Fruit fly (Drosophila melanogaster) whole organism, embryonic: ENCODE measurements around the gene unk.

ENCODE experiments used
- Abd-B ChIP-seq: fragments of 200-800 bp; sonication (Bioruptor generic); optimal IDR thresholded peaks from 2 replicates; lab custom pipeline; 2018; ENCODE audit warnings: missing biosample characterization, mild to moderate bottlenecking, missing genetic modification characterization, moderate library complexity
- Bgb ChIP-seq: fragments of 200-800 bp; sonication (Bioruptor generic); IDR thresholded peaks from 2 replicates; pipeline ENCODE4 v1.3.6; 2022; ENCODE audit warnings: missing biosample characterization, missing genetic modification characterization; ENCODE audit not compliant: partially characterized antibody
- CG10654 ChIP-seq: fragments of 200-800 bp; sonication (Bioruptor generic); optimal IDR thresholded peaks from 2 replicates; lab custom pipeline; 2016; ENCODE audit warnings: missing biosample characterization, missing genetic modification characterization
- CG10979 ChIP-seq: fragments of 200-800 bp; sonication (Bioruptor generic); optimal IDR thresholded peaks from 2 replicates; lab custom pipeline; 2018; ENCODE audit warnings: missing biosample characterization, mild to moderate bottlenecking, missing genetic modification characterization, moderate library complexity
- CG12155 ChIP-seq: fragments of 200-800 bp; sonication (Bioruptor generic); optimal IDR thresholded peaks from 3 replicates; lab custom pipeline; 2016; ENCODE audit warnings: missing biosample characterization, missing genetic modification characterization
- CG13296 ChIP-seq: fragments of 200-800 bp; sonication (Bioruptor generic); optimal IDR thresholded peaks from 3 replicates; lab custom pipeline; 2018; ENCODE audit warnings: missing biosample characterization, mild to moderate bottlenecking, missing genetic modification characterization
- CG13424 ChIP-seq: fragments of 200-800 bp; sonication (Bioruptor generic); optimal IDR thresholded peaks from 2 replicates; lab custom pipeline; 2019; ENCODE audit warnings: missing biosample characterization, mild to moderate bottlenecking, missing genetic modification characterization, moderate library complexity
- CG14050 ChIP-seq: fragments of 200-800 bp; sonication (Bioruptor generic); IDR thresholded peaks from 3 replicates; pipeline ENCODE4 v1.3.6; 2022; ENCODE audit warnings: missing biosample characterization, missing genetic modification characterization
- CG16779 ChIP-seq: fragments of 200-800 bp; sonication (Bioruptor generic); IDR thresholded peaks from 2 replicates; pipeline ENCODE4 v1.3.6; 2022; ENCODE audit warnings: missing biosample characterization, missing genetic modification characterization
- CG17385 ChIP-seq: fragments of 200-800 bp; sonication (Bioruptor generic); optimal IDR thresholded peaks from 3 replicates; lab custom pipeline; 2018; ENCODE audit warnings: missing biosample characterization, mild to moderate bottlenecking, missing genetic modification characterization
- CG17912 ChIP-seq: fragments of 200-800 bp; sonication (Bioruptor generic); optimal IDR thresholded peaks from 2 replicates; lab custom pipeline; 2018; ENCODE audit warnings: missing biosample characterization, mild to moderate bottlenecking, missing genetic modification characterization
- CG18599 ChIP-seq: fragments of 200-800 bp; sonication (Bioruptor generic); optimal IDR thresholded peaks from 3 replicates; lab custom pipeline; 2017; ENCODE audit warnings: missing biosample characterization, missing genetic modification characterization, mild to moderate bottlenecking, moderate library complexity, missing genetic modification reagents
- CG33213 ChIP-seq: fragments of 200-800 bp; sonication (Bioruptor generic); optimal IDR thresholded peaks from 3 replicates; lab custom pipeline; 2016; ENCODE audit warnings: missing biosample characterization, missing genetic modification characterization
- CG3847 ChIP-seq: fragments of 200-800 bp; sonication (Bioruptor generic); IDR thresholded peaks from 2 replicates; pipeline ENCODE4 v1.3.6; 2022; ENCODE audit warnings: missing biosample characterization, missing genetic modification characterization
- CG4404 ChIP-seq: fragments of 200-800 bp; sonication (Bioruptor generic); IDR thresholded peaks from 2 replicates; pipeline ENCODE4 v1.3.6; 2022; ENCODE audit warnings: missing biosample characterization, missing genetic modification characterization
- CG4707 ChIP-seq: fragments of 200-800 bp; sonication (Bioruptor generic); optimal IDR thresholded peaks from 2 replicates; lab custom pipeline; 2018; ENCODE audit warnings: missing biosample characterization, mild to moderate bottlenecking, missing genetic modification characterization, moderate library complexity
- CG6689 ChIP-seq: fragments of 200-800 bp; sonication (Bioruptor generic); IDR thresholded peaks from 2 replicates; pipeline ENCODE4 v1.3.6; 2022; ENCODE audit warnings: missing biosample characterization, missing genetic modification characterization
- CG7745 ChIP-seq: fragments of 200-800 bp; sonication (Bioruptor generic); optimal IDR thresholded peaks from 2 replicates; lab custom pipeline; 2018; ENCODE audit warnings: missing biosample characterization, mild to moderate bottlenecking, missing genetic modification characterization, moderate library complexity
- CG7987 ChIP-seq: fragments of 200-800 bp; sonication (Bioruptor generic); optimal IDR thresholded peaks from 2 replicates; lab custom pipeline; 2018; ENCODE audit warnings: missing biosample characterization, mild to moderate bottlenecking, missing genetic modification characterization, moderate library complexity
- CG8281 ChIP-seq: fragments of 200-800 bp; sonication (Bioruptor generic); optimal IDR thresholded peaks from 2 replicates; lab custom pipeline; 2018; ENCODE audit warnings: missing biosample characterization, mild to moderate bottlenecking, missing genetic modification characterization, moderate library complexity
- CG8924 ChIP-seq: fragments of 200-800 bp; optimal IDR thresholded peaks from 3 replicates; lab custom pipeline; 2019; ENCODE audit warnings: missing biosample characterization, mild to moderate bottlenecking, missing genetic modification characterization, moderate library complexity
- CG9797 ChIP-seq: fragments of 200-800 bp; sonication (Bioruptor generic); optimal IDR thresholded peaks from 3 replicates; lab custom pipeline; 2018; ENCODE audit warnings: missing biosample characterization, mild to moderate bottlenecking, missing genetic modification characterization
- CG9932 ChIP-seq: fragments of 200-800 bp; sonication (Bioruptor generic); IDR thresholded peaks from 2 replicates; pipeline ENCODE4 v1.3.6; 2022; ENCODE audit warnings: missing biosample characterization, missing genetic modification characterization
- Dip3 ChIP-seq: fragments of 200-800 bp; sonication (Bioruptor generic); optimal IDR thresholded peaks from 3 replicates; lab custom pipeline; 2016; ENCODE audit warnings: missing biosample characterization, missing genetic modification characterization
- Dref ChIP-seq: fragments of 200-800 bp; sonication (Bioruptor generic); IDR thresholded peaks from 2 replicates; pipeline ENCODE4 v1.3.6; 2022; ENCODE audit warnings: missing biosample characterization, missing genetic modification characterization
- Ets65A ChIP-seq: fragments of 200-800 bp; sonication (Bioruptor generic); peaks from one replicate; lab custom pipeline; 2016; ENCODE audit warnings: missing biosample characterization, missing genetic modification characterization
- Fer1 ChIP-seq: fragments of 200-800 bp; sonication (Bioruptor generic); optimal IDR thresholded peaks from 2 replicates; lab custom pipeline; 2017; ENCODE audit warnings: missing biosample characterization, mild to moderate bottlenecking, missing genetic modification characterization
- Fer2 ChIP-seq: fragments of 200-800 bp; sonication (Bioruptor generic); optimal IDR thresholded peaks from 2 replicates; lab custom pipeline; 2018; ENCODE audit warnings: missing biosample characterization, mild to moderate bottlenecking, missing genetic modification characterization, moderate library complexity
- HLH4C ChIP-seq: fragments of 200-800 bp; sonication (Bioruptor generic); IDR thresholded peaks from 3 replicates; pipeline ENCODE4 v1.3.6; 2022; ENCODE audit warnings: missing biosample characterization, missing genetic modification characterization; ENCODE audit not compliant: partially characterized antibody
- Hey ChIP-seq: fragments of 200-800 bp; sonication (Bioruptor generic); optimal IDR thresholded peaks from 3 replicates; lab custom pipeline; 2018; ENCODE audit warnings: missing biosample characterization, mild to moderate bottlenecking, missing genetic modification characterization
- Hmr ChIP-seq: fragments of 200-800 bp; sonication (Bioruptor generic); optimal IDR thresholded peaks from 3 replicates; lab custom pipeline; 2017; ENCODE audit warnings: mild to moderate bottlenecking, missing biosample characterization, missing genetic modification reagents, missing genetic modification characterization
- Hsf ChIP-seq: fragments of 200-800 bp; sonication (Bioruptor generic); optimal IDR thresholded peaks from 3 replicates; lab custom pipeline; 2016; ENCODE audit warnings: missing biosample characterization, missing genetic modification characterization
- NfI ChIP-seq: fragments of 200-800 bp; sonication (Bioruptor generic); optimal IDR thresholded peaks from 3 replicates; lab custom pipeline; 2018; ENCODE audit warnings: missing biosample characterization, mild to moderate bottlenecking, missing genetic modification characterization, moderate library complexity
- Pdp1 ChIP-seq, 2 experiments: fragments of 200-800 bp; sonication (Bioruptor generic); optimal IDR thresholded peaks; 3 replicates each; lab custom pipeline; 2016; ENCODE audit warnings: missing biosample characterization in 2 of 2, missing genetic modification characterization in 2 of 2, mild to moderate bottlenecking in 1 of 2, moderate library complexity in 1 of 2
- az2 ChIP-seq: fragments of 200-800 bp; sonication (Bioruptor generic); optimal IDR thresholded peaks from 3 replicates; lab custom pipeline; 2016; ENCODE audit warnings: missing biosample characterization, missing genetic modification characterization
- chinmo ChIP-seq: fragments of 200-800 bp; sonication (Bioruptor generic); IDR thresholded peaks from 4 replicates; pipeline ENCODE4 v1.3.6; 2022; ENCODE audit warnings: missing biosample characterization, missing genetic modification characterization; ENCODE audit not compliant: partially characterized antibody
- ci ChIP-seq: fragments of 200-800 bp; sonication (Bioruptor generic); IDR thresholded peaks from 3 replicates; pipeline ENCODE4 v1.3.6; 2022; ENCODE audit warnings: missing biosample characterization, missing genetic modification characterization
- corto ChIP-seq: fragments of 200-800 bp; sonication (Bioruptor generic); optimal IDR thresholded peaks from 2 replicates; lab custom pipeline; 2016; ENCODE audit warnings: missing biosample characterization, mild to moderate bottlenecking, missing genetic modification characterization, moderate library complexity
- eyg ChIP-seq: fragments of 200-800 bp; sonication (Bioruptor generic); optimal IDR thresholded peaks from 3 replicates; lab custom pipeline; 2016; ENCODE audit warnings: missing biosample characterization, missing genetic modification characterization
- her ChIP-seq: fragments of 200-800 bp; sonication (Bioruptor generic); optimal IDR thresholded peaks from 2 replicates; lab custom pipeline; 2016; ENCODE audit warnings: missing biosample characterization, missing genetic modification characterization
- pb ChIP-seq: fragments of 200-800 bp; sonication (Bioruptor generic); optimal IDR thresholded peaks from 3 replicates; lab custom pipeline; 2016; ENCODE audit warnings: missing biosample characterization, missing genetic modification characterization
- phol ChIP-seq: fragments of 200-800 bp; sonication (Bioruptor generic); optimal IDR thresholded peaks from 3 replicates; lab custom pipeline; 2018; ENCODE audit warnings: missing biosample characterization, mild to moderate bottlenecking, missing genetic modification characterization, moderate library complexity
- prd ChIP-seq, 3 experiments: fragments of >200 bp in 2 of 3; fragments of 200-800 bp in 1 of 3; sonication (Bioruptor generic) in 1 of 3; optimal IDR thresholded peaks in 2 of 3; IDR thresholded peaks in 1 of 3; 2 replicates in 2 of 3; 3 replicates in 1 of 3; pipeline versions ENCODE4 v1.3.6 to Lab custom; 2017 to 2022; ENCODE audit warnings: missing biosample characterization in 1 of 3, missing genetic modification characterization in 1 of 3
- pros ChIP-seq: fragments of 200-800 bp; sonication (Bioruptor generic); optimal IDR thresholded peaks from 3 replicates; lab custom pipeline; 2019; ENCODE audit warnings: missing biosample characterization, mild to moderate bottlenecking, missing genetic modification characterization, moderate library complexity
- ranshi ChIP-seq: fragments of 200-800 bp; sonication (Bioruptor generic); IDR thresholded peaks from 2 replicates; pipeline ENCODE4 v1.3.6; 2022; ENCODE audit warnings: missing biosample characterization, missing genetic modification characterization
- sd ChIP-seq: fragments of 200-800 bp; sonication (Bioruptor generic); optimal IDR thresholded peaks from 3 replicates; lab custom pipeline; 2018; ENCODE audit warnings: missing biosample characterization, mild to moderate bottlenecking, missing genetic modification characterization, moderate library complexity
- tll ChIP-seq, 2 experiments: fragments of 200-800 bp in 1 of 2; fragments of >200 bp in 1 of 2; sonication (Bioruptor generic) in 1 of 2; optimal IDR thresholded peaks; 2 replicates each; lab custom pipeline; 2017 to 2019; ENCODE audit warnings: missing biosample characterization in 2 of 2, missing genetic modification characterization in 2 of 2, mild to moderate bottlenecking in 1 of 2, moderate library complexity in 1 of 2
- tx ChIP-seq: fragments of 200-800 bp; sonication (Bioruptor generic); optimal IDR thresholded peaks from 2 replicates; lab custom pipeline; 2016; ENCODE audit warnings: missing biosample characterization, missing genetic modification characterization
- vnd ChIP-seq: fragments of 200-800 bp; sonication (Bioruptor generic); IDR thresholded peaks from 3 replicates; pipeline ENCODE4 v1.3.6; 2022; ENCODE audit warnings: missing biosample characterization, missing genetic modification characterization; ENCODE audit not compliant: partially characterized antibody

Gene unk

DNA sequence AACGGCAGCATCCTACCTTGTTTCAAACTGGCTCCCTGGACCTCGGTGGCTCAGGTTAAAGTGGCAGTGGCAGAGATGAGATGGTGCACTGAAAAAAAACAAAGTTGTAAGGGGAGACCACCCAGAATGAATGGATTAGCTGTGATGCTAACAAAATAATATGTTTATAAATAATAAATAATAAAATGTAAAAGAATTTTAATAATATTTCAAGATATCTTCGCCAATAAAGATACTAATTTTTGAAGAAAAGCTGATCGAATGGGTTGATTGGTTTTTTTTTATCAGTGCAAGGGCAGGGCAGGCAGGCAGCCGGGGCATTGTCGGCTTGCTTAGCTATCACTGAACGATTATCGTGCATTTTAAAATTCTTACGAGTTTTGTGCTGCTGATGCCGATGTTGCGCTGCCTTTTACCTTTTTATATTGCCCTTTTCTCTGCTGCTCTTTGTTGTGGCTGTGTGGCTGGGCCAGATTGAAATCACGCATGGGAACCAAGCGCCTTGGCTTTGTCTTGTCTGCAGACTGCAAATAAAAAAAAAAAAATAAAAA lies 8.6 kb downstream of the unk start (continued):
- TF ChIP-seq pros (GFP tag; lab: Kevin White, UChicago) (no peak), Abd-B (no peak), CG4707 (GFP tag; lab: Kevin White, UChicago) (no peak), pb (GFP tag; lab: Kevin White, UChicago) (no peak), phol (peak; percentile 56), CG7987 (GFP tag; lab: Kevin White, UChicago) (no peak), her (no peak), CG33213 (no peak), CG17385 (GFP tag; lab: Kevin White, UChicago) (peak; percentile 3), CG17912 (GFP tag; lab: Kevin White, UChicago) (no peak), az2 (GFP tag; lab: Kevin White, UChicago) (peak; percentile 14), sd (tag; lab: Kevin White, UChicago) (no peak), corto (GFP tag; lab: Kevin White, UChicago) (no peak), CG14050 (GFP tag; lab: Robert Waterston, UW) (no peak), HLH4C (no peak), CG16779 (GFP tag; lab: Robert Waterston, UW) (no peak), Hsf (GFP tag; lab: Kevin White, UChicago) (no peak), Dip3 (no peak), Fer1 (GFP tag; lab: Kevin White, UChicago) (no peak), CG8924 (peak; percentile 46), CG3847 (no peak), CG13424 (tag; lab: Kevin White, UChicago) (peak; percentile 26), CG7745 (tag; lab: Kevin White, UChicago) (no peak), tll (GFP tag; optimal IDR thresholded peaks at IDR 0.05; lab: Kevin White, UChicago) (peak in 1 of 2 experiments; percentile 11), prd (optimal IDR thresholded peaks at IDR 0.05; lab: Kevin White, UChicago) (no peak), prd (GFP tag; IDR thresholded peaks at IDR 0.05; lab: Robert Waterston, UW) (peak; percentile 55; the same call in 2 of the 3 replicates), ranshi (no peak), CG10979 (tag; lab: Kevin White, UChicago) (peak; percentile 78), Fer2 (no peak), CG13296 (GFP tag; lab: Kevin White, UChicago) (no peak), Hmr (GFP tag; lab: Kevin White, UChicago) (no peak), Bgb (no peak), CG9932 (GFP tag; lab: Robert Waterston, UW) (no peak), ci (GFP tag; lab: Robert Waterston, UW) (no peak), CG10654 (no peak), CG9797 (no peak), chinmo (GFP tag; lab: Robert Waterston, UW) (no peak), Ets65A (GFP tag; lab: Kevin White, UChicago) (peak; percentile 61), Pdp1 (GFP tag; optimal IDR thresholded peaks at IDR 0.05; lab: Kevin White, UChicago) (no peak), Dref (GFP tag; lab: Robert Waterston, UW) (no peak), CG4404 (GFP tag; lab: Robert Waterston, UW) (no peak; the same call in 1 of the 2 replicates), eyg (GFP tag; lab: Kevin White, UChicago) (no peak), CG8281 (tag; lab: Kevin White, UChicago) (no peak), CG18599 (GFP tag; lab: Kevin White, UChicago) (no peak), vnd (GFP tag; lab: Robert Waterston, UW) (no peak), Hey (tag; lab: Kevin White, UChicago) (no peak), NfI (GFP tag; lab: Kevin White, UChicago) (no peak), CG6689 (GFP tag; lab: Robert Waterston, UW) (peak; percentile 48; the same call in 1 of the 2 replicates), tx (GFP tag; lab: Kevin White, UChicago) (no peak), CG12155 (GFP tag; lab: Kevin White, UChicago) (no peak)
